Worm (Caenorhabditis elegans) whole organism, young adult: ENCODE results near the gene ZC395.5.

ENCODE experiments used
- D2030.7 ChIP-seq: fragments of 200-800 bp; sonication (Bioruptor generic); IDR thresholded peaks from 2 replicates; pipeline ENCODE4 v1.3.6; 2022; ENCODE audit warnings: missing genetic modification reagents, missing genetic modification characterization, missing compliant biosample characterization
- F37B4.10 ChIP-seq: fragments of 200-800 bp; sonication (Bioruptor generic); IDR thresholded peaks from 2 replicates; pipeline ENCODE4 v1.3.6; 2022; ENCODE audit warnings: missing genetic modification characterization, missing compliant biosample characterization
- F49E8.2 ChIP-seq: sonication (generic microtip); optimal IDR thresholded peaks from 3 replicates; lab custom pipeline; 2017; ENCODE audit warnings: missing genetic modification characterization, mild to moderate bottlenecking, missing compliant biosample characterization, antibody characterized with exemption, moderate library complexity; ENCODE audit not compliant: insufficient read depth
- F52B5.7 ChIP-seq: sonication (generic microtip); optimal IDR thresholded peaks from 2 replicates; lab custom pipeline; 2016; ENCODE audit warnings: mild to moderate bottlenecking, missing genetic modification characterization, missing compliant biosample characterization
- F55B11.4 ChIP-seq: sonication (generic microtip); optimal IDR thresholded peaks from 2 replicates; lab custom pipeline; 2016; ENCODE audit warnings: missing compliant biosample characterization, missing genetic modification characterization, borderline replicate concordance; ENCODE audit not compliant: insufficient read depth
- K11D2.4 ChIP-seq: fragments of 200-800 bp; sonication (Bioruptor generic); IDR thresholded peaks from 2 replicates; pipeline ENCODE4 v1.3.6; 2022; ENCODE audit warnings: missing genetic modification reagents, missing genetic modification characterization, missing compliant biosample characterization
- T07F8.4 ChIP-seq: sonication (generic microtip); optimal IDR thresholded peaks from 2 replicates; lab custom pipeline; 2016; ENCODE audit warnings: mild to moderate bottlenecking, missing genetic modification characterization, moderate library complexity, missing compliant biosample characterization
- ZK185.1 ChIP-seq: sonication (generic microtip); optimal IDR thresholded peaks from 2 replicates; lab custom pipeline; 2016; ENCODE audit warnings: mild to moderate bottlenecking, missing genetic modification characterization, missing compliant biosample characterization; ENCODE audit not compliant: poor library complexity, severe bottlenecking
- ama-1 ChIP-seq, 3 experiments: fragments of 150-350 bp in 1 of 3; sonication (generic microtip) in 2 of 3; optimal IDR thresholded peaks; 2 replicates each; lab custom pipeline; 2014 to 2018; ENCODE audit warnings: missing biosample characterization in 2 of 3, missing genetic modification characterization in 2 of 3, missing genetic modification reagents in 2 of 3
- aptf-2 ChIP-seq: fragments of 200-800 bp; sonication (Bioruptor generic); conservative IDR thresholded peaks from 2 replicates; pipeline ENCODE4 v1.3.6; 2022; ENCODE audit warnings: missing genetic modification reagents, missing genetic modification characterization, missing compliant biosample characterization
- attf-6 ChIP-seq: fragments of 200-800 bp; sonication (Bioruptor generic); IDR thresholded peaks from 2 replicates; pipeline ENCODE4 v1.3.6; 2022; ENCODE audit warnings: missing genetic modification reagents, missing genetic modification characterization, missing compliant biosample characterization
- bed-1 ChIP-seq: fragments of 200-800 bp; sonication (Bioruptor generic); IDR thresholded peaks from 2 replicates; pipeline ENCODE4 v1.3.6; 2022; ENCODE audit warnings: missing genetic modification reagents, missing genetic modification characterization, missing compliant biosample characterization
- ccch-3 ChIP-seq: fragments of 200-800 bp; sonication (Bioruptor generic); optimal IDR thresholded peaks from 2 replicates; lab custom pipeline; 2018; ENCODE audit warnings: mild to moderate bottlenecking, missing genetic modification characterization, missing compliant biosample characterization
- ceh-100 ChIP-seq: fragments of 200-800 bp; sonication (Bioruptor generic); IDR thresholded peaks from 2 replicates; pipeline ENCODE4 v1.3.6; 2022; ENCODE audit warnings: missing genetic modification reagents, missing genetic modification characterization, missing compliant biosample characterization
- ceh-27 ChIP-seq: fragments of 200-800 bp; sonication (Bioruptor generic); optimal IDR thresholded peaks from 2 replicates; lab custom pipeline; 2018; ENCODE audit warnings: mild to moderate bottlenecking, missing genetic modification characterization, moderate library complexity, missing compliant biosample characterization
- ceh-40 ChIP-seq: fragments of 200-800 bp; sonication (Bioruptor generic); IDR thresholded peaks from 2 replicates; pipeline ENCODE4 v1.3.6; 2022; ENCODE audit warnings: missing genetic modification characterization, missing compliant biosample characterization
- ceh-58 ChIP-seq: fragments of 200-800 bp; sonication (Bioruptor generic); IDR thresholded peaks from 2 replicates; pipeline ENCODE4 v1.3.6; 2022; ENCODE audit warnings: missing genetic modification characterization, missing compliant biosample characterization
- dox-1 ChIP-seq: fragments of 200-800 bp; sonication (Bioruptor generic); IDR thresholded peaks from 2 replicates; pipeline ENCODE4 v1.3.6; 2022; ENCODE audit warnings: missing genetic modification reagents, missing genetic modification characterization, missing compliant biosample characterization
- dpl-1 ChIP-seq: fragments of 150-350 bp; optimal IDR thresholded peaks from 2 replicates; lab custom pipeline; 2014; ENCODE audit warnings: missing biosample characterization, missing genetic modification reagents, missing genetic modification characterization
- egl-18 ChIP-seq: fragments of 200-800 bp; sonication (Bioruptor generic); IDR thresholded peaks from 2 replicates; pipeline ENCODE4 v1.3.6; 2022; ENCODE audit warnings: missing genetic modification reagents, missing genetic modification characterization, missing compliant biosample characterization
- fkh-3 ChIP-seq: sonication (generic microtip); optimal IDR thresholded peaks from 2 replicates; lab custom pipeline; 2016; ENCODE audit warnings: mild to moderate bottlenecking, missing genetic modification characterization, missing compliant biosample characterization
- gei-17 ChIP-seq: fragments of 200-800 bp; sonication (Bioruptor generic); optimal IDR thresholded peaks from 2 replicates; lab custom pipeline; 2018; ENCODE audit warnings: mild to moderate bottlenecking, missing genetic modification characterization, missing compliant biosample characterization
- him-1 ChIP-seq: sonication (generic microtip); optimal IDR thresholded peaks from 2 replicates; lab custom pipeline; 2016; ENCODE audit warnings: missing genotype, missing genetic modification reagents, missing genetic modification characterization, missing compliant biosample characterization
- hmg-1.2 ChIP-seq: fragments of 200-800 bp; sonication (Bioruptor generic); IDR thresholded peaks from 2 replicates; pipeline ENCODE4 v1.3.6; 2022; ENCODE audit warnings: missing genetic modification reagents, missing genetic modification characterization, missing compliant biosample characterization
- lin-35 ChIP-seq, 3 experiments: fragments of 150-350 bp in 2 of 3; sonication (generic microtip) in 1 of 3; optimal IDR thresholded peaks; 2 replicates each; lab custom pipeline; 2014 to 2018; ENCODE audit warnings: missing biosample characterization in 3 of 3, missing genetic modification characterization in 3 of 3, missing genetic modification reagents in 3 of 3
- lsl-1 ChIP-seq: fragments of 200-800 bp; sonication (Bioruptor generic); optimal IDR thresholded peaks from 2 replicates; lab custom pipeline; 2018; ENCODE audit warnings: mild to moderate bottlenecking, missing genetic modification characterization, moderate library complexity, missing compliant biosample characterization
- madf-10 ChIP-seq: sonication (generic microtip); optimal IDR thresholded peaks from 2 replicates; lab custom pipeline; 2016; ENCODE audit warnings: mild to moderate bottlenecking, missing genetic modification characterization, missing compliant biosample characterization
- nfya-2 ChIP-seq: fragments of 200-800 bp; sonication (Bioruptor generic); IDR thresholded peaks from 2 replicates; pipeline ENCODE4 v1.3.6; 2022; ENCODE audit warnings: missing genetic modification reagents, missing genetic modification characterization, missing compliant biosample characterization
- nfyb-1 ChIP-seq: fragments of 200-800 bp; sonication (Bioruptor generic); IDR thresholded peaks from 2 replicates; pipeline ENCODE4 v1.3.6; 2022; ENCODE audit warnings: missing genetic modification reagents, missing genetic modification characterization, missing compliant biosample characterization
- nhr-179 ChIP-seq: sonication (generic microtip); optimal IDR thresholded peaks from 2 replicates; lab custom pipeline; 2016; ENCODE audit warnings: mild to moderate bottlenecking, missing genetic modification characterization, missing compliant biosample characterization
- nhr-90 ChIP-seq: sonication (generic microtip); optimal IDR thresholded peaks from 2 replicates; lab custom pipeline; 2016; ENCODE audit warnings: missing genotype, mild to moderate bottlenecking, missing genetic modification characterization, missing compliant biosample characterization
- pbrm-1 ChIP-seq: fragments of 200-800 bp; sonication (Bioruptor generic); IDR thresholded peaks from 2 replicates; pipeline ENCODE4 v1.3.6; 2022; ENCODE audit warnings: missing genetic modification reagents, missing genetic modification characterization, missing compliant biosample characterization
- pha-4 ChIP-seq: fragments of 150-350 bp; sonication (generic microtip); optimal IDR thresholded peaks from 2 replicates; lab custom pipeline; 2014; ENCODE audit warnings: missing biosample characterization, missing genetic modification reagents, missing genetic modification characterization
- rec-8 ChIP-seq, 2 experiments: sonication (generic microtip); optimal IDR thresholded peaks; 2 replicates each; lab custom pipeline; 2016; ENCODE audit warnings: mild to moderate bottlenecking in 2 of 2, missing genetic modification characterization in 2 of 2, missing genetic modification reagents in 2 of 2, missing genotype in 2 of 2, missing biosample characterization in 1 of 2, missing compliant biosample characterization in 1 of 2, moderate library complexity in 1 of 2
- zfh-2 ChIP-seq: fragments of 200-800 bp; sonication (Bioruptor generic); conservative IDR thresholded peaks from 2 replicates; pipeline ENCODE4 v1.3.6; 2022; ENCODE audit warnings: missing genetic modification reagents, missing genetic modification characterization, missing compliant biosample characterization
- zim-3 ChIP-seq: sonication (generic microtip); optimal IDR thresholded peaks from 2 replicates; lab custom pipeline; 2017; ENCODE audit warnings: mild to moderate bottlenecking, missing genetic modification characterization, moderate library complexity, missing compliant biosample characterization
- ztf-18 ChIP-seq: sonication (generic microtip); optimal IDR thresholded peaks from 2 replicates; lab custom pipeline; 2016; ENCODE audit warnings: missing genotype, mild to moderate bottlenecking, missing genetic modification characterization, missing compliant biosample characterization
- ztf-22 ChIP-seq: fragments of 200-800 bp; sonication (Bioruptor generic); optimal IDR thresholded peaks from 2 replicates; lab custom pipeline; 2018; ENCODE audit warnings: mild to moderate bottlenecking, missing genetic modification characterization, moderate library complexity, missing compliant biosample characterization
- ztf-25 ChIP-seq: fragments of 200-800 bp; sonication (Bioruptor generic); IDR thresholded peaks from 2 replicates; pipeline ENCODE4 v1.3.6; 2022; ENCODE audit warnings: missing genetic modification reagents, missing genetic modification characterization, missing compliant biosample characterization

Gene ZC395.5

DNA sequence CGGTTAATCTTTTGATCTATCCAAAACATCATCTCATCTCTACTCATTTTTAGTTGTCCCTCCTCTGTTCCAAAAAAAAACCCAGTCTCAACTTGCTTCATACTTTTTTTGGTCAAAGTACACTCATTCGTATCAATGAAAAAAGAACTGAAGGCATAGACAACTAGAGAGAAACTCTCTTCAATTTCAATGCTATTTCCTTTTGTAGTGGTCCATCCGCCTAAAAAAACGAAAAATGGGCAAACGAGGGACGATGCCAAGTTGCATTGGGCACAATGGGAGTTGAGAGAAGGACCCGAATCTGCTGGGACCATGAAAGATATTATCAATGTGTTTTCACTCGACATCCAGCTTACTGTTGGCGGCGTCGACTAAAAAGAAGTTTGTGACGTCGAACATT lies 12.6 kb downstream of the ZC395.5 start:
- TF ChIP-seq hmg-1.2 (GFP tag; lab: Robert Waterston, UW) (peak; percentile 90), nhr-90 (tag; lab: Kevin White, UChicago) (no peak), F49E8.2 (no peak)
- TF ChIP-seq, all 124 proteins: peak for 1

DNA sequence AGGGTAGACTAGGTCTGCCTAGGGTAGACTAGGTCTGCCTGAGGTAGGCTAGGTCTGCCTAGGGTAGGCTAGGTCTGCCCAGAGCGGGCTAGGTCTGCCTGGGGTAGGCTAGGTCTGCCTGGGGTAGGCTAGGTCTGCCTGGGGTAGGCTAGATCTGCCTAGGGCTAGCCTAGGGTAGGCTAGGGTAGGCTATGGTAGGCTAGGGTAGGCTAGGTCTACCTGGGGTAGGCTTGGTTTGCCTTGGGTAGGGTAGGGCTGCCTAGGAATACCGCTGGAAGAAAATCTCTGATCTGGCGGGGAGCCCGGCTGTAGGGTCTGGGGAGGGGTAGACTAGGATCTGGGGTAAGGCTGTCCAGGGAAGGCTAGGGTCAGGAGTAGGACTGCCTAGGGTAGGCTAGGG lies 17.8 kb downstream of the ZC395.5 start:
- TF ChIP-seq him-1 (tag; lab: Kevin White, UChicago) (no peak), ztf-22 (GFP tag; lab: Kevin White, UChicago) (no peak), ztf-18 (no peak), F55B11.4 (tag; lab: Kevin White, UChicago) (no peak), fkh-3 (tag; lab: Kevin White, UChicago) (no peak), ztf-25 (GFP tag; lab: Robert Waterston, UW) (no peak), zfh-2 (GFP tag; lab: Robert Waterston, UW) (peak; percentile 58; the same call in 1 of the 2 replicates), F37B4.10 (GFP tag; lab: Robert Waterston, UW) (0 out of 2 replicates have a peak, but pooled peaks have one; percentile 81), nfya-2 (GFP tag; lab: Robert Waterston, UW) (no peak), lin-35 (GFP tag; optimal IDR thresholded peaks at IDR 0.05; lab: Kevin White, UChicago) (no peak), dox-1 (GFP tag; lab: Robert Waterston, UW) (0 out of 2 replicates have a peak, but pooled peaks have one; percentile 8), madf-10 (tag; lab: Kevin White, UChicago) (no peak), ceh-58 (GFP tag; lab: Robert Waterston, UW) (no peak), ZK185.1 (tag; lab: Kevin White, UChicago) (no peak)
- TF ChIP-seq, all 124 proteins: peak for 3

DNA sequence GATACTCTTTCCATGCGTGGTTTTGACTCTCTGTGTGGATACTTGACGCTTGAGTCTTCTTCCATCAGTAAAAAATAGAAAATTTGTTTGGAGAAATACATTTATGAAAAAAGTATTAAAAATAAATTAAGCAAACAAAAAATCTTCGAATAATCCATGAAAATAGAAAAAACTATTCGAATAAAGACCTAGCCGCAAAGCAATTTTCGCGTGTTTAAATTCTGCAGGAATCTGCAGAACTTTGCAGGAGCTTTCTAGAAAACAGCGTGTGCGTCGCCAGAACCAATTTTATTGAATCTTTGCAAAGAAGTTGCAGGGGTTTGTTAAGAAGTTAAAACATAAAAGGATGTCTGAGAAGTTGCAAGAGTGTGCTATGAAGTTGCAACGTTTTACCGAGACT lies 18.6 kb downstream of the ZC395.5 start, which contains the start of gene ZC395.11:
Gene ZC395.11 (minus strand): TSS at position 101 of the 400 bp plus-strand sequence.
- no peak for TF ChIP-seq ceh-27 (GFP tag; lab: Kevin White, UChicago)
- TF ChIP-seq ccch-3, result no peak
- TF ChIP-seq hmg-1.2 (GFP tag; lab: Robert Waterston, UW), result no peak
- no peak for TF ChIP-seq dpl-1 (GFP tag; lab: Kevin White, UChicago)
- TF ChIP-seq ama-1 (optimal IDR thresholded peaks at IDR 0.05; lab: Kevin White, UChicago), result no peak
- no peak for TF ChIP-seq ama-1 (GFP tag; optimal IDR thresholded peaks at IDR 0.05; lab: Kevin White, UChicago)
- no peak for TF ChIP-seq F52B5.7 (tag; lab: Kevin White, UChicago)
- TF ChIP-seq pha-4 (tag; lab: Kevin White, UChicago), result no peak
- TF ChIP-seq F55B11.4 (tag; lab: Kevin White, UChicago), result no peak

DNA sequence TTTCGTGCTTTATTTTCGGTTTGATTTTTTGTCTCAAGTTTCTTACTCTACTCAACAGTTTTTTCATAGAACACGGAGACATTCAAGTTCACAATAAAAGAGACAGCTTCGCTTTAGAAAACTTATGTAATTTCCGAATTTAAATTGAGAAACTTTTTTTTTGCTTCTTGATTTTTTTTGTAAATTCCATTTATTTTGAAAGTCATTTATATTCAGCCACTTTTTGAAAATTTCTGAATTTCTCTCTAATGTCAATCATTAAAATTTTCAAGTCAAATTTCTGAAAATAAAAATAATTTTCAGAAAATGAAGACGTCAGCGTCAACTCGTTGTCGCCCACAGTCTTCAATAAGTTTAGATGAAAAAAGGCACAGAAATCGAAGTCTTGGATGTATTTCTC lies 20.2 kb downstream of the ZC395.5 start, which contains the start of gene T15B12.1:
Gene T15B12.1 (plus strand): TSS at position 301 of the 400 bp plus-strand sequence.
- no peak for TF ChIP-seq rec-8 (tag; optimal IDR thresholded peaks at IDR 0.05; lab: Kevin White, UChicago)
- no peak for TF ChIP-seq ztf-18
- TF ChIP-seq lsl-1, result no peak
- TF ChIP-seq pbrm-1 (GFP tag; lab: Robert Waterston, UW), result no peak
- no peak for TF ChIP-seq aptf-2
- no peak for TF ChIP-seq nhr-179 (tag; lab: Kevin White, UChicago)
- no peak for TF ChIP-seq K11D2.4
- no peak for TF ChIP-seq T07F8.4 (tag; lab: Kevin White, UChicago)
- TF ChIP-seq egl-18 (GFP tag; lab: Robert Waterston, UW), result no peak
- no peak for TF ChIP-seq D2030.7 (GFP tag; lab: Robert Waterston, UW)
- no peak for TF ChIP-seq gei-17 (GFP tag; lab: Kevin White, UChicago)
- no peak for TF ChIP-seq ceh-100
- no peak for TF ChIP-seq bed-1 (GFP tag; lab: Robert Waterston, UW)
- no peak for TF ChIP-seq ceh-40 (GFP tag; lab: Robert Waterston, UW)
- no peak for TF ChIP-seq zim-3
- no peak for TF ChIP-seq nfyb-1 (GFP tag; lab: Robert Waterston, UW)
- no peak for TF ChIP-seq F52B5.7 (tag; lab: Kevin White, UChicago)
- no peak for TF ChIP-seq attf-6 (GFP tag; lab: Robert Waterston, UW)
- TF ChIP-seq madf-10 (tag; lab: Kevin White, UChicago), result no peak
